Worm (Caenorhabditis elegans) whole organism, young adult: ENCODE results near the gene nhr-104.

ENCODE experiments used
- C17E4.6 ChIP-seq: fragments of 200-800 bp; sonication (Bioruptor generic); IDR thresholded peaks from 2 replicates; pipeline ENCODE4 v1.3.6; 2022; ENCODE audit warnings: missing genetic modification reagents, missing genetic modification characterization, missing compliant biosample characterization
- F10E7.11 ChIP-seq: sonication (generic microtip); optimal IDR thresholded peaks from 2 replicates; lab custom pipeline; 2017; ENCODE audit warnings: mild to moderate bottlenecking, missing genetic modification characterization, moderate library complexity, missing compliant biosample characterization
- F22D6.2 ChIP-seq: sonication (generic microtip); optimal IDR thresholded peaks from 2 replicates; lab custom pipeline; 2016; ENCODE audit warnings: mild to moderate bottlenecking, missing genetic modification characterization, missing compliant biosample characterization
- F39B2.1 ChIP-seq: fragments of 200-800 bp; sonication (Bioruptor generic); IDR thresholded peaks from 2 replicates; pipeline ENCODE4 v1.3.6; 2022; ENCODE audit warnings: missing genetic modification reagents, missing genetic modification characterization, missing compliant biosample characterization
- F55B11.4 ChIP-seq: sonication (generic microtip); optimal IDR thresholded peaks from 2 replicates; lab custom pipeline; 2016; ENCODE audit warnings: missing compliant biosample characterization, missing genetic modification characterization, borderline replicate concordance; ENCODE audit not compliant: insufficient read depth
- F57A8.1 ChIP-seq: fragments of 200-800 bp; sonication (Bioruptor generic); optimal IDR thresholded peaks from 2 replicates; lab custom pipeline; 2018; ENCODE audit warnings: mild to moderate bottlenecking, missing genetic modification characterization, moderate library complexity, missing compliant biosample characterization
- Y67H2A.10 ChIP-seq: fragments of 200-800 bp; sonication (Bioruptor generic); conservative IDR thresholded peaks from 2 replicates; pipeline ENCODE4 v1.3.6; 2022; ENCODE audit warnings: missing genetic modification reagents, missing genetic modification characterization, missing compliant biosample characterization
- ZK185.1 ChIP-seq: sonication (generic microtip); optimal IDR thresholded peaks from 2 replicates; lab custom pipeline; 2016; ENCODE audit warnings: mild to moderate bottlenecking, missing genetic modification characterization, missing compliant biosample characterization; ENCODE audit not compliant: poor library complexity, severe bottlenecking
- aptf-2 ChIP-seq: fragments of 200-800 bp; sonication (Bioruptor generic); conservative IDR thresholded peaks from 2 replicates; pipeline ENCODE4 v1.3.6; 2022; ENCODE audit warnings: missing genetic modification reagents, missing genetic modification characterization, missing compliant biosample characterization
- athp-1 ChIP-seq: sonication (generic microtip); optimal IDR thresholded peaks from 2 replicates; lab custom pipeline; 2017; ENCODE audit warnings: mild to moderate bottlenecking, missing genetic modification characterization, missing compliant biosample characterization
- attf-3 ChIP-seq: fragments of 200-800 bp; sonication (Bioruptor generic); conservative IDR thresholded peaks from 2 replicates; pipeline ENCODE4 v1.3.6; 2022; ENCODE audit warnings: missing genetic modification reagents, missing genetic modification characterization, missing compliant biosample characterization
- attf-5 ChIP-seq: fragments of 200-800 bp; sonication (Bioruptor generic); optimal IDR thresholded peaks from 2 replicates; lab custom pipeline; 2018; ENCODE audit warnings: mild to moderate bottlenecking, missing genetic modification characterization, missing compliant biosample characterization
- attf-6 ChIP-seq: fragments of 200-800 bp; sonication (Bioruptor generic); IDR thresholded peaks from 2 replicates; pipeline ENCODE4 v1.3.6; 2022; ENCODE audit warnings: missing genetic modification reagents, missing genetic modification characterization, missing compliant biosample characterization
- ceh-27 ChIP-seq: fragments of 200-800 bp; sonication (Bioruptor generic); optimal IDR thresholded peaks from 2 replicates; lab custom pipeline; 2018; ENCODE audit warnings: mild to moderate bottlenecking, missing genetic modification characterization, moderate library complexity, missing compliant biosample characterization
- ceh-40 ChIP-seq: fragments of 200-800 bp; sonication (Bioruptor generic); IDR thresholded peaks from 2 replicates; pipeline ENCODE4 v1.3.6; 2022; ENCODE audit warnings: missing genetic modification characterization, missing compliant biosample characterization
- ceh-58 ChIP-seq: fragments of 200-800 bp; sonication (Bioruptor generic); IDR thresholded peaks from 2 replicates; pipeline ENCODE4 v1.3.6; 2022; ENCODE audit warnings: missing genetic modification characterization, missing compliant biosample characterization
- chd-7 ChIP-seq: sonication (generic microtip); optimal IDR thresholded peaks from 2 replicates; lab custom pipeline; 2016; ENCODE audit warnings: mild to moderate bottlenecking, missing genetic modification characterization, moderate library complexity, missing compliant biosample characterization
- efl-1 ChIP-seq: fragments of 150-350 bp; optimal IDR thresholded peaks from 2 replicates; lab custom pipeline; 2014; ENCODE audit warnings: missing biosample characterization, missing genetic modification reagents, missing genetic modification characterization
- egl-18 ChIP-seq: fragments of 200-800 bp; sonication (Bioruptor generic); IDR thresholded peaks from 2 replicates; pipeline ENCODE4 v1.3.6; 2022; ENCODE audit warnings: missing genetic modification reagents, missing genetic modification characterization, missing compliant biosample characterization
- egrh-3 ChIP-seq: fragments of 200-800 bp; sonication (Bioruptor generic); IDR thresholded peaks from 2 replicates; pipeline ENCODE4 v1.3.6; 2022; ENCODE audit warnings: missing genetic modification reagents, missing genetic modification characterization, missing compliant biosample characterization
- fkh-3 ChIP-seq: sonication (generic microtip); optimal IDR thresholded peaks from 2 replicates; lab custom pipeline; 2016; ENCODE audit warnings: mild to moderate bottlenecking, missing genetic modification characterization, missing compliant biosample characterization
- him-1 ChIP-seq: sonication (generic microtip); optimal IDR thresholded peaks from 2 replicates; lab custom pipeline; 2016; ENCODE audit warnings: missing genotype, missing genetic modification reagents, missing genetic modification characterization, missing compliant biosample characterization
- hlh-12 ChIP-seq: sonication (generic microtip); optimal IDR thresholded peaks from 2 replicates; lab custom pipeline; 2016; ENCODE audit warnings: missing genetic modification characterization, missing compliant biosample characterization
- hlh-26 ChIP-seq: fragments of 200-800 bp; sonication (Bioruptor generic); conservative IDR thresholded peaks from 2 replicates; pipeline ENCODE4 v1.3.6; 2022; ENCODE audit warnings: missing genetic modification reagents, missing genetic modification characterization, missing compliant biosample characterization
- hrde-1 ChIP-seq: sonication (generic microtip); optimal IDR thresholded peaks from 2 replicates; lab custom pipeline; 2016; ENCODE audit warnings: missing genetic modification characterization, mild to moderate bottlenecking, missing compliant biosample characterization, moderate library complexity, missing genotype, missing genetic modification reagents, borderline replicate concordance
- lin-35 ChIP-seq, 3 experiments: fragments of 150-350 bp in 2 of 3; sonication (generic microtip) in 1 of 3; optimal IDR thresholded peaks; 2 replicates each; lab custom pipeline; 2014 to 2018; ENCODE audit warnings: missing biosample characterization in 3 of 3, missing genetic modification characterization in 3 of 3, missing genetic modification reagents in 3 of 3
- lin-54 ChIP-seq: fragments of 200-800 bp; sonication (Bioruptor generic); optimal IDR thresholded peaks from 2 replicates; lab custom pipeline; 2018; ENCODE audit warnings: mild to moderate bottlenecking, missing genetic modification characterization, missing compliant biosample characterization
- lsl-1 ChIP-seq: fragments of 200-800 bp; sonication (Bioruptor generic); optimal IDR thresholded peaks from 2 replicates; lab custom pipeline; 2018; ENCODE audit warnings: mild to moderate bottlenecking, missing genetic modification characterization, moderate library complexity, missing compliant biosample characterization
- madf-10 ChIP-seq: sonication (generic microtip); optimal IDR thresholded peaks from 2 replicates; lab custom pipeline; 2016; ENCODE audit warnings: mild to moderate bottlenecking, missing genetic modification characterization, missing compliant biosample characterization
- mes-4 ChIP-seq: sonication (generic microtip); optimal IDR thresholded peaks from 2 replicates; lab custom pipeline; 2016; ENCODE audit warnings: missing genotype, missing genetic modification characterization, missing compliant biosample characterization
- nfya-1 ChIP-seq: sonication (generic microtip); optimal IDR thresholded peaks from 2 replicates; lab custom pipeline; 2017; ENCODE audit warnings: antibody characterized with exemption, missing compliant biosample characterization, missing genetic modification characterization, borderline replicate concordance; ENCODE audit not compliant: insufficient read depth
- nfyb-1 ChIP-seq: fragments of 200-800 bp; sonication (Bioruptor generic); IDR thresholded peaks from 2 replicates; pipeline ENCODE4 v1.3.6; 2022; ENCODE audit warnings: missing genetic modification reagents, missing genetic modification characterization, missing compliant biosample characterization
- nhr-179 ChIP-seq: sonication (generic microtip); optimal IDR thresholded peaks from 2 replicates; lab custom pipeline; 2016; ENCODE audit warnings: mild to moderate bottlenecking, missing genetic modification characterization, missing compliant biosample characterization
- nhr-80 ChIP-seq: sonication (generic microtip); optimal IDR thresholded peaks from 2 replicates; lab custom pipeline; 2016; ENCODE audit warnings: missing genetic modification characterization, missing compliant biosample characterization
- nhr-90 ChIP-seq: sonication (generic microtip); optimal IDR thresholded peaks from 2 replicates; lab custom pipeline; 2016; ENCODE audit warnings: missing genotype, mild to moderate bottlenecking, missing genetic modification characterization, missing compliant biosample characterization
- pha-4 ChIP-seq: fragments of 150-350 bp; sonication (generic microtip); optimal IDR thresholded peaks from 2 replicates; lab custom pipeline; 2014; ENCODE audit warnings: missing biosample characterization, missing genetic modification reagents, missing genetic modification characterization
- rpc-1 ChIP-seq, 2 experiments: fragments of 150-350 bp in 1 of 2; sonication (generic microtip) in 1 of 2; optimal IDR thresholded peaks; 2 replicates each; lab custom pipeline; 2014 to 2018; ENCODE audit warnings: missing biosample characterization in 1 of 2, missing genetic modification characterization in 1 of 2, missing genetic modification reagents in 1 of 2, missing genotype in 1 of 2
- sdz-38 ChIP-seq: sonication (generic microtip); optimal IDR thresholded peaks from 2 replicates; lab custom pipeline; 2016; ENCODE audit warnings: missing genotype, missing genetic modification characterization, missing compliant biosample characterization
- sea-2 ChIP-seq: fragments of 200-800 bp; sonication (Bioruptor generic); IDR thresholded peaks from 2 replicates; pipeline ENCODE4 v1.3.6; 2022; ENCODE audit warnings: missing genetic modification characterization, missing compliant biosample characterization
- snpc-1.3 ChIP-seq: sonication (generic microtip); optimal IDR thresholded peaks from 2 replicates; lab custom pipeline; 2017; ENCODE audit warnings: missing genetic modification characterization, mild to moderate bottlenecking, missing compliant biosample characterization, antibody characterized with exemption, moderate library complexity, missing genotype, missing genetic modification reagents; ENCODE audit not compliant: insufficient read depth
- sptf-2 ChIP-seq: fragments of 200-800 bp; sonication (Bioruptor generic); optimal IDR thresholded peaks from 2 replicates; lab custom pipeline; 2018; ENCODE audit warnings: mild to moderate bottlenecking, missing genetic modification characterization, missing compliant biosample characterization
- tbp1 ChIP-seq: fragments of 200-800 bp; sonication (Bioruptor generic); optimal IDR thresholded peaks from 2 replicates; lab custom pipeline; 2018; ENCODE audit warnings: mild to moderate bottlenecking, missing genetic modification characterization, missing compliant biosample characterization
- unc-62 ChIP-seq: fragments of 150-350 bp; optimal IDR thresholded peaks from 2 replicates; lab custom pipeline; 2014; ENCODE audit warnings: missing biosample characterization, missing genetic modification reagents, missing genetic modification characterization
- zfh-2 ChIP-seq: fragments of 200-800 bp; sonication (Bioruptor generic); conservative IDR thresholded peaks from 2 replicates; pipeline ENCODE4 v1.3.6; 2022; ENCODE audit warnings: missing genetic modification reagents, missing genetic modification characterization, missing compliant biosample characterization
- zim-3 ChIP-seq: sonication (generic microtip); optimal IDR thresholded peaks from 2 replicates; lab custom pipeline; 2017; ENCODE audit warnings: mild to moderate bottlenecking, missing genetic modification characterization, moderate library complexity, missing compliant biosample characterization
- ztf-18 ChIP-seq: sonication (generic microtip); optimal IDR thresholded peaks from 2 replicates; lab custom pipeline; 2016; ENCODE audit warnings: missing genotype, mild to moderate bottlenecking, missing genetic modification characterization, missing compliant biosample characterization
- ztf-3 ChIP-seq: fragments of 200-800 bp; sonication (Bioruptor generic); optimal IDR thresholded peaks from 2 replicates; lab custom pipeline; 2018; ENCODE audit warnings: mild to moderate bottlenecking, missing genetic modification characterization, missing compliant biosample characterization

The nhr-104 gene

DNA sequence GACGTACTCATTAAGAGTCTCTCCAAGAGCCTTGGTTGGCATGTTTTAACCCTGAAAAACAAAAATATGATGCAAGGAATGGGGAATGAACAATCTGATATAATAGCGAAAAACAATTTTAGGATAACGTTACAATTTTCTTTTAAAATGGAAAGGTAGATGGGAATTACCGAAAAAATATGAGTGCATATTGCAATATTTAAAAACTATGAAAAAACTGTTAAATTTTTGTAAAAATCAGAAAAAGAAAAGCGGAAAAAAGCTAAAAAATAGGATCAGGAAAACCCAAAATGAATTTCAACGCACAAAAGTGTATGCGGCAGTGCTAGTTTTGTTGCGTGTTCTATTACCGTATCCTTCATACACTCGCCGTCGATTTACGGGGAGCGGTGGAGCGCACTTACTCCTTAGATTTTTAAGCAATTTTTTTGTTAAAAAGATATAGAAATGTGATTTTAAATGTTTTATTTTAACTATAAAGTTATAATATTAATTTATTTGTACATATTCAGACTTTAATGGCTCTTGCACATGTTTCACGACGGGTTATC is 38.7 kb downstream of the nhr-104 start, which contains the start of the genes rpl-20 and Y17G9B.5 (continued):
- TF ChIP-seq nhr-80 (tag; lab: Kevin White, UChicago) (peak; percentile 99), F39B2.1 (GFP tag; lab: Robert Waterston, UW) (peak; percentile 92), mes-4 (peak; percentile 88), F55B11.4 (tag; lab: Kevin White, UChicago) (no peak), lsl-1 (GFP tag; lab: Kevin White, UChicago) (peak; percentile 100), attf-3 (GFP tag; lab: Robert Waterston, UW) (peak; percentile 87), F57A8.1 (GFP tag; lab: Kevin White, UChicago) (peak; percentile 84), sea-2 (peak; percentile 91), ZK185.1 (tag; lab: Kevin White, UChicago) (peak; percentile 99), egl-18 (GFP tag; lab: Robert Waterston, UW) (peak; percentile 98), unc-62 (GFP tag; lab: Kevin White, UChicago) (peak; percentile 32), hrde-1 (tag; lab: Kevin White, UChicago) (peak; percentile 97), aptf-2 (GFP tag; lab: Robert Waterston, UW) (no peak; the same call in 1 of the 2 replicates), attf-6 (GFP tag; lab: Robert Waterston, UW) (peak; percentile 94), pha-4 (tag; lab: Kevin White, UChicago) (peak; percentile 100), C17E4.6 (GFP tag; lab: Robert Waterston, UW) (peak; percentile 99), ceh-40 (GFP tag; lab: Robert Waterston, UW) (peak; percentile 92), tbp1 (GFP tag; lab: Kevin White, UChicago) (peak; percentile 84), hlh-26 (no peak), zim-3 (tag; lab: Kevin White, UChicago) (peak; percentile 84), F22D6.2 (tag; lab: Kevin White, UChicago) (peak; percentile 96), fkh-3 (tag; lab: Kevin White, UChicago) (peak; percentile 82), zfh-2 (GFP tag; lab: Robert Waterston, UW) (peak; percentile 72), nfyb-1 (GFP tag; lab: Robert Waterston, UW) (peak; percentile 99), F10E7.11 (peak; percentile 93), Y67H2A.10 (GFP tag; lab: Robert Waterston, UW) (peak; percentile 96), rpc-1 (optimal IDR thresholded peaks at IDR 0.05; lab: Kevin White, UChicago) (peak; percentile 45), rpc-1 (tag; optimal IDR thresholded peaks at IDR 0.05; lab: Kevin White, UChicago) (peak; percentile 14), ceh-58 (GFP tag; lab: Robert Waterston, UW) (0 out of 2 replicates have a peak, but pooled peaks have one; percentile 54), ztf-18 (tag; lab: Kevin White, UChicago) (peak; percentile 95), him-1 (tag; lab: Kevin White, UChicago) (peak; percentile 96), madf-10 (tag; lab: Kevin White, UChicago) (peak; percentile 97), ceh-27 (GFP tag; lab: Kevin White, UChicago) (peak; percentile 99), nhr-179 (no peak), sptf-2 (GFP tag; lab: Kevin White, UChicago) (peak; percentile 84), lin-54 (GFP tag; lab: Kevin White, UChicago) (peak; percentile 99), nhr-90 (tag; lab: Kevin White, UChicago) (peak; percentile 93), chd-7 (tag; lab: Kevin White, UChicago) (peak; percentile 99), ztf-3 (GFP tag; lab: Kevin White, UChicago) (peak; percentile 98), egrh-3 (peak; percentile 82), lin-35 (GFP tag; optimal IDR thresholded peaks at IDR 0.05; lab: Kevin White, UChicago) (peak; percentile 49 to 100 (median 90)), efl-1 (GFP tag; lab: Kevin White, UChicago) (peak; percentile 93), nfya-1 (tag; lab: Kevin White, UChicago) (no peak), snpc-1.3 (peak; percentile 99), attf-5 (GFP tag; lab: Kevin White, UChicago) (peak; percentile 100), sdz-38 (tag; lab: Kevin White, UChicago) (no peak), athp-1 (tag; lab: Kevin White, UChicago) (peak; percentile 100), hlh-12 (no peak)
